Worm (Caenorhabditis elegans) whole organism, L2 larva: ENCODE data around the gene dib-1.

Source experiments
- C34F6.9 ChIP-seq: fragments of 150-350 bp; optimal IDR thresholded peaks from 2 replicates; lab custom pipeline; 2014; ENCODE audit warnings: missing biosample characterization, missing genetic modification characterization
- F13H6.1 ChIP-seq: sonication (generic microtip); optimal IDR thresholded peaks from 2 replicates; lab custom pipeline; 2016; ENCODE audit warnings: missing genetic modification characterization, missing compliant biosample characterization
- Y55F3AM.14 ChIP-seq: fragments of 200-800 bp; sonication (Bioruptor generic); optimal IDR thresholded peaks from 2 replicates; lab custom pipeline; 2018; ENCODE audit warnings: mild to moderate bottlenecking, missing genetic modification characterization, missing compliant biosample characterization
- ZK546.5 ChIP-seq: sonication (generic microtip); optimal IDR thresholded peaks from 2 replicates; lab custom pipeline; 2017; ENCODE audit warnings: missing biosample characterization, missing genetic modification characterization
- alr-1 ChIP-seq: fragments of 150-350 bp; optimal IDR thresholded peaks from 2 replicates; lab custom pipeline; 2014; ENCODE audit warnings: missing biosample characterization, missing genetic modification characterization
- aly-2 ChIP-seq: fragments of 150-350 bp; optimal IDR thresholded peaks from 2 replicates; lab custom pipeline; 2014; ENCODE audit warnings: missing biosample characterization, missing genetic modification characterization
- ama-1 ChIP-seq: fragments of 150-350 bp; optimal IDR thresholded peaks from 2 replicates; lab custom pipeline; 2018; ENCODE audit warnings: inconsistent platforms
- blmp-1 ChIP-seq: sonication (generic microtip); optimal IDR thresholded peaks from 2 replicates; lab custom pipeline; 2017; ENCODE audit warnings: missing genetic modification characterization, mild to moderate bottlenecking, missing compliant biosample characterization, antibody characterized with exemption, moderate library complexity; ENCODE audit not compliant: insufficient read depth
- ceh-16 ChIP-seq: fragments of 150-350 bp; optimal IDR thresholded peaks from 2 replicates; lab custom pipeline; 2014; ENCODE audit warnings: missing biosample characterization, missing genetic modification characterization
- ceh-82 ChIP-seq: fragments of 150-350 bp; optimal IDR thresholded peaks from 2 replicates; lab custom pipeline; 2014; ENCODE audit warnings: missing biosample characterization, missing genetic modification characterization
- crh-2 ChIP-seq: sonication (generic microtip); optimal IDR thresholded peaks from 2 replicates; lab custom pipeline; 2017; ENCODE audit warnings: missing biosample characterization, missing genetic modification characterization
- dmd-4 ChIP-seq: sonication (generic microtip); optimal IDR thresholded peaks from 2 replicates; lab custom pipeline; 2017; ENCODE audit warnings: missing biosample characterization, missing genetic modification characterization
- egl-27 ChIP-seq: sonication (generic microtip); optimal IDR thresholded peaks from 3 replicates; lab custom pipeline; 2017; ENCODE audit warnings: missing biosample characterization, missing genetic modification reagents, missing genetic modification characterization
- elt-1 ChIP-seq: fragments of 150-350 bp; optimal IDR thresholded peaks from 2 replicates; lab custom pipeline; 2014; ENCODE audit warnings: missing biosample characterization, missing genetic modification characterization
- elt-3 ChIP-seq: sonication (generic microtip); optimal IDR thresholded peaks from 2 replicates; lab custom pipeline; 2017; ENCODE audit warnings: missing biosample characterization, missing genetic modification characterization
- fos-1 ChIP-seq: fragments of 150-350 bp; optimal IDR thresholded peaks from 2 replicates; lab custom pipeline; 2014; ENCODE audit warnings: missing biosample characterization, missing genetic modification characterization
- gmeb-1 ChIP-seq: fragments of 150-350 bp; optimal IDR thresholded peaks from 2 replicates; lab custom pipeline; 2014; ENCODE audit warnings: missing biosample characterization, missing genetic modification characterization
- lin-11 ChIP-seq: fragments of 150-350 bp; sonication (generic microtip); optimal IDR thresholded peaks from 2 replicates; lab custom pipeline; 2014; ENCODE audit warnings: missing biosample characterization, missing genetic modification characterization, inconsistent platforms, mixed read lengths
- lin-13 ChIP-seq: fragments of 150-350 bp; optimal IDR thresholded peaks from 2 replicates; lab custom pipeline; 2014; ENCODE audit warnings: missing biosample characterization, missing genetic modification reagents, missing genetic modification characterization
- lin-39 ChIP-seq: fragments of 150-350 bp; optimal IDR thresholded peaks from 2 replicates; lab custom pipeline; 2014; ENCODE audit warnings: missing biosample characterization, missing genetic modification reagents, missing genetic modification characterization
- lsy-2 ChIP-seq, 2 experiments: fragments of 150-350 bp in 1 of 2; sonication (generic microtip) in 1 of 2; optimal IDR thresholded peaks; 2 replicates each; lab custom pipeline; 2014 to 2017; ENCODE audit warnings: missing biosample characterization in 2 of 2, missing genetic modification characterization in 2 of 2
- mab-5 ChIP-seq: fragments of 150-350 bp; optimal IDR thresholded peaks from 2 replicates; lab custom pipeline; 2014; ENCODE audit warnings: missing biosample characterization, missing genetic modification characterization
- mbf-1 ChIP-seq: sonication (generic microtip); optimal IDR thresholded peaks from 2 replicates; lab custom pipeline; 2017; ENCODE audit warnings: missing biosample characterization, missing genetic modification characterization
- mdl-1 ChIP-seq, 2 experiments: fragments of 150-350 bp in 1 of 2; sonication (generic microtip) in 1 of 2; optimal IDR thresholded peaks; 2 replicates each; lab custom pipeline; 2017; ENCODE audit warnings: missing biosample characterization in 2 of 2, missing genetic modification characterization in 2 of 2
- nhr-11 ChIP-seq: fragments of 150-350 bp; optimal IDR thresholded peaks from 2 replicates; lab custom pipeline; 2014; ENCODE audit warnings: missing biosample characterization, missing genetic modification characterization
- nhr-129 ChIP-seq: fragments of 150-350 bp; optimal IDR thresholded peaks from 2 replicates; lab custom pipeline; 2014; ENCODE audit warnings: missing biosample characterization, missing genetic modification characterization
- nhr-21 ChIP-seq: fragments of 150-350 bp; optimal IDR thresholded peaks from 2 replicates; lab custom pipeline; 2014; ENCODE audit warnings: missing biosample characterization, missing genetic modification characterization
- nhr-23 ChIP-seq: fragments of 150-350 bp; optimal IDR thresholded peaks from 2 replicates; lab custom pipeline; 2014; ENCODE audit warnings: missing biosample characterization, missing genetic modification reagents, missing genetic modification characterization
- nhr-25 ChIP-seq: fragments of 150-350 bp; sonication (generic microtip); optimal IDR thresholded peaks from 3 replicates; lab custom pipeline; 2014; ENCODE audit warnings: missing biosample characterization, missing genetic modification characterization
- nhr-6 ChIP-seq: fragments of 150-350 bp; optimal IDR thresholded peaks from 2 replicates; lab custom pipeline; 2014; ENCODE audit warnings: missing biosample characterization, missing genetic modification characterization
- peb-1 ChIP-seq: fragments of 150-350 bp; optimal IDR thresholded peaks from 2 replicates; lab custom pipeline; 2014; ENCODE audit warnings: missing biosample characterization, missing genetic modification characterization
- sem-4 ChIP-seq: fragments of 150-350 bp; optimal IDR thresholded peaks from 2 replicates; lab custom pipeline; 2014; ENCODE audit warnings: missing biosample characterization, missing genetic modification reagents, missing genetic modification characterization
- skn-1 ChIP-seq: sonication (generic microtip); optimal IDR thresholded peaks from 2 replicates; lab custom pipeline; 2017; ENCODE audit warnings: missing biosample characterization, missing genetic modification characterization
- sma-3 ChIP-seq: sonication (generic microtip); optimal IDR thresholded peaks from 2 replicates; lab custom pipeline; 2016; ENCODE audit warnings: missing genetic modification reagents, missing genetic modification characterization, missing compliant biosample characterization
- sma-9 ChIP-seq, 2 experiments: fragments of 150-350 bp in 1 of 2; sonication (generic microtip) in 1 of 2; optimal IDR thresholded peaks; 2 replicates each; lab custom pipeline; 2014 to 2016; ENCODE audit warnings: missing genetic modification characterization in 2 of 2, mild to moderate bottlenecking in 1 of 2, missing biosample characterization in 1 of 2, missing compliant biosample characterization in 1 of 2, missing genetic modification reagents in 1 of 2, moderate library complexity in 1 of 2
- snpc-4 ChIP-seq: fragments of 150-350 bp; optimal IDR thresholded peaks from 2 replicates; lab custom pipeline; 2014; ENCODE audit warnings: missing biosample characterization, missing genetic modification characterization
- unc-55 ChIP-seq: fragments of 150-350 bp; sonication (generic microtip); optimal IDR thresholded peaks from 3 replicates; lab custom pipeline; 2014; ENCODE audit warnings: missing biosample characterization, missing genetic modification reagents, missing genetic modification characterization
- unc-62 ChIP-seq: fragments of 150-350 bp; optimal IDR thresholded peaks from 2 replicates; lab custom pipeline; 2014; ENCODE audit warnings: missing biosample characterization, missing genetic modification reagents, missing genetic modification characterization
- zag-1 ChIP-seq: fragments of 150-350 bp; optimal IDR thresholded peaks from 2 replicates; lab custom pipeline; 2014; ENCODE audit warnings: missing biosample characterization, missing genetic modification characterization
- ztf-11 ChIP-seq: sonication (generic microtip); optimal IDR thresholded peaks from 2 replicates; lab custom pipeline; 2017; ENCODE audit warnings: missing biosample characterization, missing genetic modification characterization

The dib-1 gene

ce11 chrIV:2890401-2890952 is at the start of gene dib-1, which contains the start of gene nprt-1:
dib-1 (plus strand) TSS chrIV:2890882.
nprt-1 (minus strand) TSS chrIV:2890451.
- TF ChIP-seq lin-13 (GFP tag; lab: Kevin White, UChicago): peak; percentile 73
- TF ChIP-seq nhr-21 (tag; lab: Kevin White, UChicago): peak; percentile 7
- TF ChIP-seq ZK546.5 (tag; lab: Kevin White, UChicago): no peak
- TF ChIP-seq nhr-25 (tag; lab: Kevin White, UChicago): peak; percentile 35
- peak; percentile 52 to 79 for TF ChIP-seq lsy-2 (tag; optimal IDR thresholded peaks at IDR 0.05; lab: Kevin White, UChicago)
- no peak for TF ChIP-seq egl-27 (tag; lab: Kevin White, UChicago)
- TF ChIP-seq ceh-82 (tag; lab: Kevin White, UChicago): no peak
- no peak for TF ChIP-seq elt-3 (tag; lab: Kevin White, UChicago)
- peak; percentile 12 for TF ChIP-seq nhr-6
- peak; percentile 3 for TF ChIP-seq fos-1
- TF ChIP-seq sma-9 (GFP tag; optimal IDR thresholded peaks at IDR 0.05; lab: Kevin White, UChicago): peak; percentile 21
- TF ChIP-seq sma-9 (tag; optimal IDR thresholded peaks at IDR 0.05; lab: Kevin White, UChicago): no peak
- peak; percentile 87 for TF ChIP-seq unc-55 (GFP tag; lab: Kevin White, UChicago)
- peak; percentile 71 for TF ChIP-seq C34F6.9
- TF ChIP-seq mab-5: no peak
- peak; percentile 86 for TF ChIP-seq gmeb-1 (tag; lab: Kevin White, UChicago)
- TF ChIP-seq lin-11 (tag; lab: Kevin White, UChicago): no peak
- no peak for TF ChIP-seq peb-1 (tag; lab: Kevin White, UChicago)
- peak; percentile 64 for TF ChIP-seq crh-2 (tag; lab: Kevin White, UChicago)
- TF ChIP-seq nhr-129 (tag; lab: Kevin White, UChicago): peak; percentile 64
- no peak for TF ChIP-seq elt-1 (tag; lab: Kevin White, UChicago)
- no peak for TF ChIP-seq aly-2 (tag; lab: Kevin White, UChicago)
- TF ChIP-seq ztf-11: no peak

DNA sequence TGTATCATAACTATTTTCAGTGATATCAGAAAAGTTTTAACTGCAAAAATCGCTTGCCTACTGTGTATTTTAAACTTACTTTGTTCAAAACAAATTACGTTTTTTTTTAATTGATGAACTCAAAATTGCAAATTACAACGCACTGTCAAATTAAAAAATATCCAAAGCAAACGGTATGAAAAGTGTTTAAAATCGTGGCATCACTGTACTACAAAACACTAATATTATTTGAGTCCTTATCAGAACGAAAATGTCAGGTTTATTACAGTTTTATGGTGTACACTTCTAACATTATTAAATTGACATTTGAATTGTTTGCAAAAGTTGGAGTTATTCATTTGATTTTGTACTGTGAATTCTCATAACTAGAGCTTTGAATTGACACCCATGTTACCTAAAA is 49.4 kb upstream of the dib-1 start, which contains the start of gene clec-83:
Gene clec-83, minus strand, starts transcription at position 213 of the 400 bp plus-strand sequence.
- TF ChIP-seq fos-1 (peak; percentile 39), nhr-11 (tag; lab: Kevin White, UChicago) (no peak)

ce11 chrIV:2842162-2842561 is 48.5 kb upstream of the dib-1 start, which contains the start of gene clec-84:
clec-84 (plus strand) TSS chrIV:2842462.
- no peak for TF ChIP-seq ZK546.5 (tag; lab: Kevin White, UChicago)
- TF ChIP-seq Y55F3AM.14: no peak
- TF ChIP-seq egl-27 (tag; lab: Kevin White, UChicago): no peak
- no peak for TF ChIP-seq peb-1 (tag; lab: Kevin White, UChicago)
- no peak for TF ChIP-seq ceh-16 (tag; lab: Kevin White, UChicago)
- TF ChIP-seq ama-1 (lab: Kevin White, UChicago): no peak
- no peak for TF ChIP-seq nhr-11 (tag; lab: Kevin White, UChicago)
- no peak for TF ChIP-seq unc-62 (GFP tag; lab: Kevin White, UChicago)
- no peak for TF ChIP-seq nhr-23 (tag; lab: Kevin White, UChicago)
- no peak for TF ChIP-seq mab-5
- no peak for TF ChIP-seq dmd-4 (tag; lab: Kevin White, UChicago)
- TF ChIP-seq skn-1 (tag; lab: Kevin White, UChicago): no peak
- no peak for TF ChIP-seq zag-1 (tag; lab: Kevin White, UChicago)
- TF ChIP-seq blmp-1 (tag; lab: Kevin White, UChicago): no peak
- no peak for TF ChIP-seq nhr-6
- TF ChIP-seq lin-11 (tag; lab: Kevin White, UChicago): no peak
- no peak for TF ChIP-seq sma-9 (GFP tag; optimal IDR thresholded peaks at IDR 0.05; lab: Kevin White, UChicago)
- TF ChIP-seq sma-9 (tag; optimal IDR thresholded peaks at IDR 0.05; lab: Kevin White, UChicago): no peak
- no peak for TF ChIP-seq mbf-1 (tag; lab: Kevin White, UChicago)

- TF ChIP-seq sma-3 (GFP tag; lab: Kevin White, UChicago): no peak
- TF ChIP-seq mab-5: no peak
- TF ChIP-seq nhr-11 (tag; lab: Kevin White, UChicago): no peak
- TF ChIP-seq ceh-82 (tag; lab: Kevin White, UChicago): no peak
- TF ChIP-seq zag-1 (tag; lab: Kevin White, UChicago): no peak
- no peak for TF ChIP-seq lin-11 (tag; lab: Kevin White, UChicago)
- no peak for TF ChIP-seq sem-4
- no peak for TF ChIP-seq dmd-4 (tag; lab: Kevin White, UChicago)
- no peak for TF ChIP-seq lin-39
- TF ChIP-seq nhr-23 (tag; lab: Kevin White, UChicago): no peak
- TF ChIP-seq mdl-1 (tag; optimal IDR thresholded peaks at IDR 0.05; lab: Kevin White, UChicago): no peak
- TF ChIP-seq Y55F3AM.14: no peak
- no peak for TF ChIP-seq fos-1
- TF ChIP-seq unc-62 (GFP tag; lab: Kevin White, UChicago): no peak
- TF ChIP-seq alr-1 (tag; lab: Kevin White, UChicago): no peak
- TF ChIP-seq elt-1 (tag; lab: Kevin White, UChicago): no peak
- no peak for TF ChIP-seq crh-2 (tag; lab: Kevin White, UChicago)
- TF ChIP-seq F13H6.1: no peak
- no peak for TF ChIP-seq snpc-4 (tag; lab: Kevin White, UChicago)
These were observed 46.8 kb upstream of the dib-1 start, which contains the start of gene Y54G2A.15 for ce11 chrIV:2843882-2844281. Y54G2A.15 (minus strand) TSS chrIV:2843982.
